Worm (Caenorhabditis elegans): ENCODE results near the gene lst-6.

ce11 chrII:7065391-7065790 is 43.1 kb upstream of the lst-6 start, which contains the start of gene nos-2:
- TF ChIP-seq ztf-11 (tag; optimal IDR thresholded peaks at IDR 0.05) (no peak), gmeb-1 (tag; optimal IDR thresholded peaks at IDR 0.05) (no peak), unc-62 (GFP tag; optimal IDR thresholded peaks at IDR 0.05) (no peak), ama-1 (optimal IDR thresholded peaks at IDR 0.05) (no peak), lin-11 (tag; optimal IDR thresholded peaks at IDR 0.05) (no peak), lin-39 (tag; optimal IDR thresholded peaks at IDR 0.05) (no peak), skn-1 (tag; optimal IDR thresholded peaks at IDR 0.05) (no peak), R02D3.7 (tag; optimal IDR thresholded peaks at IDR 0.05) (no peak), ceh-82 (tag; optimal IDR thresholded peaks at IDR 0.05) (no peak), elt-1 (tag; optimal IDR thresholded peaks at IDR 0.05) (no peak), dmd-4 (tag; optimal IDR thresholded peaks at IDR 0.05) (no peak), nhr-77 (tag; optimal IDR thresholded peaks at IDR 0.05) (no peak)

Data from whole organism, L2 larva.